Fruit fly (Drosophila melanogaster): ENCODE results near the gene CG12535.
A peak's percentile ranks its signal among the peaks of the same experiment; 100 is the strongest.

CG12535 gene

DNA sequence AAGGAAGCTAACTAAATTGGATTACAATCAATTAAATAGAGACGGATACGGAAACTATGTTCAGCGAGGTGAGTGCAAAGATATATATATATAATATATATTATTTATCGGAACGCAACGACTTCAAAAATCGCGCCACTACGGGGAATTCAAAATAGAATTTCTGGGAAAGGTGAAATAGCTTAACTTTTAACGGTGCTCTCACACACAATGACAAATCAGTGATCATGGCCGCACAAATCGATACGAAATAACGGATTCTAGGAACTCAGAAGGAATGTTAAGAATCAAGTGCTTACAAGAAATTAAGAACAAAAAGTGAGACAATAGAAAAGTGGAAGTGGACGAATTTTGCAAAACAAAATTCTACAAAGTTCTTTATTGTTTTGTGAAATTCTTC is 75.1 kb downstream of the CG12535 start:
- TF ChIP-seq foxo (GFP tag; optimal IDR thresholded peaks at IDR 0.05) (no peak), psq (GFP tag; optimal IDR thresholded peaks at IDR 0.05) (no peak), sv (GFP tag; optimal IDR thresholded peaks at IDR 0.05) (no peak)

DNA sequence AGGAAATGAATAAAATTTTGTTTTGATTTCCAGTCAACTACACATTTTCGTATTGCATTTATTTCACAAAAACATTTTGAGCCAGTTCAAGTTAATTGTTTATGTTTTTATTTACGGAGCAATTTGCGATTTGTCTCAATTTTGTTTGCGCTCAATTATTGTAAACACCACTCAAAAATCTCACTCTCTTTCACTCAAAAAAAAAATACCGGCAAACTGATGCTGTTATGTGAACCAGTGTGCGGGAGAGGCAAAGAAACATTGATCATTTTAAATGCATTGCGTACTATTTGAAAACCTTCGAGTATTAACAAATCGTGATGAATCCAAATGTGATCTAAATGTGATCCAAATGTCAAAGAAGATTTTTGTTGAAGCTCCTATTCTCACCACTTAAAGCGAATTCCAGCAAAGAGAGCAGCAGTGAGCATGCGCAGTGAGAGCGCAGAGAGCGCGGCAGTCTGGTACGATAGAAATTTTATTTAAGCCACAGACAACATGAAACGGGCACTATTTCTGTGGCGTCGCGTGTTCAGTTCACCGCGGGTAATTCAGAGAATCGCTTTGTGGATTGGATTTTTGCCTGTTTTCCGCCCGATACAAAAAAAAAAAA is 76.0 kb downstream of the CG12535 start, which contains the start of gene Myc:
Myc (plus strand) TSS at position 504 of the 613 bp plus-strand sequence.
- TF ChIP-seq CrebA (GFP tag; optimal IDR thresholded peaks at IDR 0.05; ENCODE audit: borderline replicate concordance) (peak; percentile 21), N (GFP tag; optimal IDR thresholded peaks at IDR 0.05) (no peak), Dif (GFP tag; optimal IDR thresholded peaks at IDR 0.05; ENCODE audit: partially characterized antibody) (peak; percentile 76), sv (GFP tag; optimal IDR thresholded peaks at IDR 0.05) (no peak), CG32264 (GFP tag; optimal IDR thresholded peaks at IDR 0.05) (no peak), fru (GFP tag; optimal IDR thresholded peaks at IDR 0.05) (peak; percentile 21), GATAd (GFP tag; optimal IDR thresholded peaks at IDR 0.05) (no peak), rgr (GFP tag; optimal IDR thresholded peaks at IDR 0.05) (no peak), Abd-B (GFP tag; optimal IDR thresholded peaks at IDR 0.05) (no peak), dl (GFP tag; optimal IDR thresholded peaks at IDR 0.05; ENCODE audit: insufficient read depth in 1 of 2, partially characterized antibody in 2 of 2) (peak; percentile 49 to 57), Rel (GFP tag; optimal IDR thresholded peaks at IDR 0.05) (no peak), Rel (tag; optimal IDR thresholded peaks at IDR 0.05) (no peak), Vsx2 (GFP tag; optimal IDR thresholded peaks at IDR 0.05; ENCODE audit: partially characterized antibody) (peak; percentile 82), jim (GFP tag; optimal IDR thresholded peaks at IDR 0.05) (peak; percentile 28), Sp1 (GFP tag; optimal IDR thresholded peaks at IDR 0.05) (peak; percentile 13)

DNA sequence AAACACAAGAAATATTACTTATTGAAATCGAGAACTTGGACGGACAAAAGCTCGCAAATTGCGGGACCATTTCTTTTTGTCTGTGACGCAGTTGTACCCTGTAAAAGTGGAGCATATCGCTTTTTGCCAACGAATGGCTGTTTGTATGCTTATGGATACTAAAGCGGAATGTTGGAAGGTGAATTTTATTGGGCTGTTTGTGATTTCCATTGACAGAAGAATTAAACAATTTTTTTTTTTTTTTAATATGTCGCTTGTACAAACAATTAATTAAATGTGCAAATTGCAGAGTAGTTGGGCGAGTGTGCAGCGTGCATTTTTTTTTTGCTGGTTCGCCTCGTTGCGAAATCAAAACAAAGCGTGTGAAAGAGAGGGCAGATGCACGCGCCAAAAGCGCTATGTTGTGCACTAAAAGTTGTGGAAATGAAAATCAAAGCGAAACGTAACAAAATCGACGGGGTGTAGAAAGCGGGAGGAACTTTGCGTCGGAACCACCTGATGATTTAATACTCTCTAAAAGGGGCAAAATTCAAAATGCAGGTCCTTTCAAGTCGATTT is 77.4 kb downstream of the CG12535 start:
- TF ChIP-seq N (GFP tag; optimal IDR thresholded peaks at IDR 0.05): no peak
- TF ChIP-seq Vsx2 (GFP tag; optimal IDR thresholded peaks at IDR 0.05; ENCODE audit: partially characterized antibody): no peak
- no peak for TF ChIP-seq Hr83 (GFP tag; optimal IDR thresholded peaks at IDR 0.05; ENCODE audit: poor library complexity, severe bottlenecking)
- no peak for TF ChIP-seq Myc (optimal IDR thresholded peaks at IDR 0.05)
- TF ChIP-seq dl (GFP tag; optimal IDR thresholded peaks at IDR 0.05; ENCODE audit: insufficient read depth in 1 of 2, partially characterized antibody in 2 of 2): no peak
- peak; percentile 76 for TF ChIP-seq OdsH (GFP tag; optimal IDR thresholded peaks at IDR 0.05)
- no peak for TF ChIP-seq Abd-B (GFP tag; optimal IDR thresholded peaks at IDR 0.05)
- TF ChIP-seq Rel (GFP tag; optimal IDR thresholded peaks at IDR 0.05): peak; percentile 13
- TF ChIP-seq Rel (tag; optimal IDR thresholded peaks at IDR 0.05): peak; percentile 9
- TF ChIP-seq Dif (GFP tag; optimal IDR thresholded peaks at IDR 0.05; ENCODE audit: partially characterized antibody): no peak
- peak; percentile 64 for TF ChIP-seq HLH106 (tag; optimal IDR thresholded peaks at IDR 0.05)
- no peak for TF ChIP-seq GATAd (GFP tag; optimal IDR thresholded peaks at IDR 0.05)
- TF ChIP-seq jim (GFP tag; optimal IDR thresholded peaks at IDR 0.05): no peak
- TF ChIP-seq tai (GFP tag; optimal IDR thresholded peaks at IDR 0.05): no peak
- TF ChIP-seq br (GFP tag; optimal IDR thresholded peaks at IDR 0.05): peak; percentile 83
- TF ChIP-seq Hr78 (GFP tag; optimal IDR thresholded peaks at IDR 0.05): no peak
- TF ChIP-seq ey (GFP tag; optimal IDR thresholded peaks at IDR 0.05): peak; percentile 83
- TF ChIP-seq lola (GFP tag; optimal IDR thresholded peaks at IDR 0.05): no peak
- no peak for TF ChIP-seq sv (GFP tag; optimal IDR thresholded peaks at IDR 0.05)
- no peak for TF ChIP-seq dsf (GFP tag; optimal IDR thresholded peaks at IDR 0.05; ENCODE audit: borderline replicate concordance)
- peak; percentile 19 for TF ChIP-seq CG32264 (GFP tag; optimal IDR thresholded peaks at IDR 0.05)
- peak; percentile 4 for TF ChIP-seq Mio (GFP tag; optimal IDR thresholded peaks at IDR 0.05)
- TF ChIP-seq fru (GFP tag; optimal IDR thresholded peaks at IDR 0.05): peak; percentile 89
- peak; percentile 17 for TF ChIP-seq Jra (GFP tag; optimal IDR thresholded peaks at IDR 0.05)
- no peak for TF ChIP-seq CrebA (GFP tag; optimal IDR thresholded peaks at IDR 0.05; ENCODE audit: borderline replicate concordance)
- TF ChIP-seq brk (GFP tag; optimal IDR thresholded peaks at IDR 0.05): peak; percentile 27
- TF ChIP-seq h (GFP tag; optimal IDR thresholded peaks at IDR 0.05): peak; percentile 85
- peak; percentile 59 for TF ChIP-seq Sp1 (GFP tag; optimal IDR thresholded peaks at IDR 0.05)
- TF ChIP-seq CG9705 (GFP tag; optimal IDR thresholded peaks at IDR 0.05): no peak
- peak; percentile 76 for TF ChIP-seq woc (GFP tag; optimal IDR thresholded peaks at IDR 0.05)
- peak; percentile 84 for TF ChIP-seq rgr (GFP tag; optimal IDR thresholded peaks at IDR 0.05)
- peak; percentile 76 for TF ChIP-seq psq (GFP tag; optimal IDR thresholded peaks at IDR 0.05)
- no peak for TF ChIP-seq pan (optimal IDR thresholded peaks at IDR 0.05)
- TF ChIP-seq sage (GFP tag; optimal IDR thresholded peaks at IDR 0.05): peak; percentile 42
- no peak for TF ChIP-seq usp (GFP tag; optimal IDR thresholded peaks at IDR 0.05)
- peak; percentile 78 for TF ChIP-seq Hnf4 (GFP tag; optimal IDR thresholded peaks at IDR 0.05)
- no peak for TF ChIP-seq Dfd (GFP tag; optimal IDR thresholded peaks at IDR 0.05)
- peak in 1 of 2 experiments; percentile 83 for TF ChIP-seq foxo (GFP tag; optimal IDR thresholded peaks at IDR 0.05)
- peak; percentile 47 for TF ChIP-seq dmrt93B (GFP tag; optimal IDR thresholded peaks at IDR 0.05)
